Worm (Caenorhabditis elegans) whole organism, L4 larva: ENCODE data around the gene T06E4.7.

Experiments used
- ZK546.5 ChIP-seq, 2 experiments: sonication (generic microtip); optimal IDR thresholded peaks; 2 replicates each; lab custom pipeline; 2017; ENCODE audit warnings: missing biosample characterization in 2 of 2, missing genetic modification characterization in 2 of 2
- ceh-32 ChIP-seq: sonication (generic microtip); optimal IDR thresholded peaks from 2 replicates; lab custom pipeline; 2016; ENCODE audit warnings: mild to moderate bottlenecking, missing genetic modification characterization, missing compliant biosample characterization; ENCODE audit not compliant: poor library complexity
- ceh-44 ChIP-seq: fragments of 200-800 bp; sonication (Bioruptor generic); IDR thresholded peaks from 2 replicates; pipeline ENCODE4 v1.3.6; 2022; ENCODE audit warnings: missing genetic modification reagents, missing genetic modification characterization, missing compliant biosample characterization
- lin-29 ChIP-seq: fragments of 200-800 bp; sonication (Bioruptor generic); IDR thresholded peaks from 2 replicates; pipeline ENCODE4 v1.3.6; 2022; ENCODE audit warnings: missing genetic modification reagents, missing genetic modification characterization, missing compliant biosample characterization
- mdl-1 ChIP-seq, 2 experiments: fragments of 150-350 bp in 1 of 2; sonication (generic microtip) in 1 of 2; optimal IDR thresholded peaks; 2 replicates each; lab custom pipeline; 2014 to 2017; ENCODE audit warnings: missing biosample characterization in 2 of 2, missing genetic modification characterization in 2 of 2
- nhr-11 ChIP-seq: fragments of 150-350 bp; optimal IDR thresholded peaks from 2 replicates; lab custom pipeline; 2014; ENCODE audit warnings: missing biosample characterization, missing genetic modification characterization
- nhr-41 ChIP-seq: fragments of 200-800 bp; sonication (Bioruptor generic); IDR thresholded peaks from 2 replicates; pipeline ENCODE4 v1.3.6; 2022; ENCODE audit warnings: missing genetic modification reagents, missing genetic modification characterization, missing compliant biosample characterization
- nhr-76 ChIP-seq: fragments of 150-350 bp; optimal IDR thresholded peaks from 2 replicates; lab custom pipeline; 2014; ENCODE audit warnings: missing biosample characterization, missing genetic modification characterization
- pqm-1 ChIP-seq: sonication (generic microtip); optimal IDR thresholded peaks from 2 replicates; lab custom pipeline; 2017; ENCODE audit warnings: missing biosample characterization, missing genetic modification characterization
- tag-97 ChIP-seq: fragments of 200-800 bp; sonication (Bioruptor generic); IDR thresholded peaks from 2 replicates; pipeline ENCODE4 v1.3.6; 2022; ENCODE audit warnings: missing genetic modification characterization, missing compliant biosample characterization
- unc-130 ChIP-seq: sonication (generic microtip); optimal IDR thresholded peaks from 2 replicates; lab custom pipeline; 2016; ENCODE audit warnings: missing genetic modification reagents, missing genetic modification characterization, missing compliant biosample characterization
- unc-39 ChIP-seq: sonication (generic microtip); optimal IDR thresholded peaks from 2 replicates; lab custom pipeline; 2017; ENCODE audit warnings: missing biosample characterization, missing genetic modification characterization
- zfp-3 ChIP-seq: fragments of 200-800 bp; sonication (Bioruptor generic); conservative IDR thresholded peaks from 2 replicates; pipeline ENCODE4 v1.3.6; 2022; ENCODE audit warnings: missing genetic modification reagents, missing genetic modification characterization, missing compliant biosample characterization
- zip-11 ChIP-seq: fragments of 200-800 bp; sonication (Bioruptor generic); IDR thresholded peaks from 2 replicates; pipeline ENCODE4 v1.3.6; 2022; ENCODE audit warnings: missing genetic modification characterization, missing compliant biosample characterization

ce11 chrV:9582594-9583322 is 43.4 kb upstream of the T06E4.7 start, which contains the start of gene rtfo-1:
- TF ChIP-seq pqm-1 (tag; lab: Kevin White, UChicago): no peak
- TF ChIP-seq nhr-11: no peak
- no peak for TF ChIP-seq zfp-3 (GFP tag; lab: Robert Waterston, UW)
- TF ChIP-seq tag-97 (GFP tag; lab: Robert Waterston, UW): no peak
- no peak for TF ChIP-seq nhr-41 (GFP tag; lab: Robert Waterston, UW)
- no peak for TF ChIP-seq unc-39 (tag; lab: Kevin White, UChicago)
- no peak for TF ChIP-seq zip-11 (GFP tag; lab: Robert Waterston, UW)
- TF ChIP-seq unc-130: peak; percentile 5
- TF ChIP-seq nhr-76 (tag; lab: Kevin White, UChicago): no peak
- TF ChIP-seq ZK546.5 (tag; optimal IDR thresholded peaks at IDR 0.05; lab: Kevin White, UChicago): no peak
- TF ChIP-seq ceh-44 (GFP tag; lab: Robert Waterston, UW): no peak
- TF ChIP-seq lin-29 (GFP tag; lab: Robert Waterston, UW): no peak
- TF ChIP-seq ceh-32 (tag; lab: Kevin White, UChicago): no peak
- no peak for TF ChIP-seq mdl-1 (tag; optimal IDR thresholded peaks at IDR 0.05; lab: Kevin White, UChicago)
